Worm (Caenorhabditis elegans): ENCODE measurements around the gene evl-20.

evl-20 gene

DNA sequence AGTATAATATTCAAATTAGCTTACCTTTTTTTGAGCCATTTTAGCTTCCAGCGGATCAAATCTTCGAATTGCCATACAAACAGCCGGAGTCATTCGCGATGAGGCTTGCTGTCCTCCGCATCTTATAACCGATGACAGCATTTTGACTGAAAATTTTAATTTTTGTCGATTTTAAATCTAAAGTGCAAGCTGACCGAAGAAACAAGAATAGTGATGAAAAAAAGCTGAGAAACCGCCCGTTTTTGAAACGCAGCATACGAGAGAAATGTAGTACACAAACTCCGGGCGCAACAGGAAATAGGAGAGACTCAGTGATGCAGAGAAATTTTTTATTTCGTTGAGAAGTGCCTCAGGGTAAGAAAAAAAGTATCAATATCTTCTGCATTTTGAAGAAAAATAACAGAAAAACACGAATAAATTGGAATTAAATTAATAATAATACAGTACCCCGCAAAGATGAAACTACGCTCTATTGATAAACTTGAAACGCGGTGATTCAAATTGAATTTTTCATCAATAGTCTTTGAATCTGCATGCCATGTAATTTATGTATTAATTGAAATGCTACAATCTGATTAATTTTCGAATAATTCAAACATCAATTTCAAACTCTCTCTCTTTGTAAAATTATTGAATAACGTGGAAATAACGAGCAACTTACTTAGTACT lies 39.2 kb downstream of the evl-20 start (continued):
- TF ChIP-seq lin-38 (GFP tag; IDR thresholded peaks at IDR 0.05) (peak; percentile 46), aly-2 (tag; optimal IDR thresholded peaks at IDR 0.05) (no peak), hlh-30 (tag; optimal IDR thresholded peaks at IDR 0.05; ENCODE audit: insufficient read depth) (no peak), ceh-44 (GFP tag; IDR thresholded peaks at IDR 0.05) (no peak), zag-1 (tag; optimal IDR thresholded peaks at IDR 0.05) (no peak), snpc-4 (tag; optimal IDR thresholded peaks at IDR 0.05) (no peak), dmd-6 (GFP tag; IDR thresholded peaks at IDR 0.05) (peak; percentile 26; the same call in 1 of the 2 replicates), skn-1 (tag; optimal IDR thresholded peaks at IDR 0.05) (no peak), set-16 (GFP tag; IDR thresholded peaks at IDR 0.05) (no peak), rbr-2 (tag; optimal IDR thresholded peaks at IDR 0.05) (no peak), F26F4.8 (GFP tag; conservative IDR thresholded peaks at IDR 0.05) (no peak), T26A8.4 (GFP tag; IDR thresholded peaks at IDR 0.05) (no peak), nhr-102 (tag; optimal IDR thresholded peaks at IDR 0.05) (no peak), ceh-28 (tag; optimal IDR thresholded peaks at IDR 0.05) (no peak)

DNA sequence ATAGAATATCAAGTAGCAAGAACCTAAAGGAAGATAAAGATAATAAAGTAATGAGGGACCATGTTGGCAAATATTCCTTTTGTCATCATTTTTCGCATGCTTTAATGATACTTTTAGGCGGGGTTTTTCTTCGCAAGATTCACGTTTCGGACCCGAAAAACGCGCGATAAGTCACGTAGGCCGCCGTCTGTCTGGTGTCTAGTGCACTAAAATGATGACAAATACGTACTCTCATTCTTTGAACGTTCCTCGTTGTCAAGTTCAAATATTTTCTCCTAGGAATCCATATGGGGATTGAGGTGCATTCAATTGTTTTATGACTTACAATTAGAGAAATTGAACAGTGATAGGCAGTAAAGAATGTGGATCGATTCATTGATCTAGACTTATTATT lies 39.7 kb downstream of the evl-20 start, which contains the start of gene taap-1:
TSS of gene taap-1 (minus strand) at position 79 of the 394 bp plus-strand sequence.
- TF ChIP-seq mep-1 (tag; optimal IDR thresholded peaks at IDR 0.05) (peak; percentile 29), R02D3.7 (tag; optimal IDR thresholded peaks at IDR 0.05) (no peak), nhr-48 (tag; optimal IDR thresholded peaks at IDR 0.05) (peak; percentile 51), zip-11 (GFP tag; IDR thresholded peaks at IDR 0.05) (no peak), F44E2.7 (GFP tag; IDR thresholded peaks at IDR 0.05) (no peak), daf-19 (GFP tag; conservative IDR thresholded peaks at IDR 0.05) (no peak), F10B5.3 (tag; optimal IDR thresholded peaks at IDR 0.05) (no peak), zfp-3 (GFP tag; conservative IDR thresholded peaks at IDR 0.05) (no peak), pha-4 (GFP tag; IDR thresholded peaks at IDR 0.05) (no peak), pha-4 (tag; optimal IDR thresholded peaks at IDR 0.05) (no peak), fkh-10 (GFP tag; optimal IDR thresholded peaks at IDR 0.05) (no peak), daf-12 (tag; optimal IDR thresholded peaks at IDR 0.05) (no peak), lin-39 (tag; optimal IDR thresholded peaks at IDR 0.05) (no peak), tag-97 (GFP tag; IDR thresholded peaks at IDR 0.05) (no peak), mdl-1 (tag; optimal IDR thresholded peaks at IDR 0.05) (peak in 1 of 2 experiments; percentile 44), ceh-82 (tag; optimal IDR thresholded peaks at IDR 0.05) (no peak), tra-1 (GFP tag; IDR thresholded peaks at IDR 0.05) (no peak), attf-4 (tag; optimal IDR thresholded peaks at IDR 0.05) (no peak), ctbp-1 (GFP tag; IDR thresholded peaks at IDR 0.05) (no peak), nhr-77 (tag; optimal IDR thresholded peaks at IDR 0.05) (no peak), sdz-12 (GFP tag; optimal IDR thresholded peaks at IDR 0.05) (no peak), mes-2 (tag; optimal IDR thresholded peaks at IDR 0.05; ENCODE audit: poor library complexity, severe bottlenecking) (peak; percentile 15), Y5F2A.4 (GFP tag; optimal IDR thresholded peaks at IDR 0.05) (no peak), ceh-20 (GFP tag; IDR thresholded peaks at IDR 0.05) (no peak), spr-3 (GFP tag; optimal IDR thresholded peaks at IDR 0.05) (no peak), jun-1 (tag; optimal IDR thresholded peaks at IDR 0.05) (no peak), lin-15B (tag; optimal IDR thresholded peaks at IDR 0.05) (no peak), hlh-30 (tag; optimal IDR thresholded peaks at IDR 0.05; ENCODE audit: insufficient read depth) (peak; percentile 10), zip-2 (tag; optimal IDR thresholded peaks at IDR 0.05) (no peak), aha-1 (tag) (peak; percentile 100), dmd-6 (GFP tag; IDR thresholded peaks at IDR 0.05) (peak; percentile 80), ces-1 (GFP tag; optimal IDR thresholded peaks at IDR 0.05) (no peak), Y75B8A.6 (GFP tag; IDR thresholded peaks at IDR 0.05) (no peak), dmd-8 (GFP tag; IDR thresholded peaks at IDR 0.05) (no peak), lsy-2 (tag; optimal IDR thresholded peaks at IDR 0.05) (no peak), egl-27 (tag; optimal IDR thresholded peaks at IDR 0.05) (no peak), mxl-3 (GFP tag; optimal IDR thresholded peaks at IDR 0.05) (no peak), hlh-11 (tag; optimal IDR thresholded peaks at IDR 0.05) (peak; percentile 39), ZK337.2 (GFP tag; IDR thresholded peaks at IDR 0.05) (no peak)

Measured in whole organism, L4 larva.